Fruit fly (Drosophila melanogaster): Measurements from ENCODE around the gene CG13654.

dm6 chr3R:25241507-25242070 lies 42.0 kb downstream of the CG13654 start, which contains the start of gene CG11854:
- TF ChIP-seq CTCF (optimal IDR thresholded peaks at IDR 0.05) (no peak), CG8478 (optimal IDR thresholded peaks at IDR 0.05) (no peak)

Measured in S2 (cell line).